Worm (Caenorhabditis elegans) whole organism, L2 larva: Measurements from ENCODE around the gene F19H6.5.

Experiments used
- C34F6.9 ChIP-seq: fragments of 150-350 bp; optimal IDR thresholded peaks from 2 replicates; lab custom pipeline; 2014; ENCODE audit warnings: missing biosample characterization, missing genetic modification characterization
- R02D3.7 ChIP-seq: fragments of 150-350 bp; optimal IDR thresholded peaks from 2 replicates; lab custom pipeline; 2014; ENCODE audit warnings: missing biosample characterization, missing genetic modification characterization
- Y55F3AM.14 ChIP-seq: fragments of 200-800 bp; sonication (Bioruptor generic); optimal IDR thresholded peaks from 2 replicates; lab custom pipeline; 2018; ENCODE audit warnings: mild to moderate bottlenecking, missing genetic modification characterization, missing compliant biosample characterization
- ZK546.5 ChIP-seq: sonication (generic microtip); optimal IDR thresholded peaks from 2 replicates; lab custom pipeline; 2017; ENCODE audit warnings: missing biosample characterization, missing genetic modification characterization
- alr-1 ChIP-seq: fragments of 150-350 bp; optimal IDR thresholded peaks from 2 replicates; lab custom pipeline; 2014; ENCODE audit warnings: missing biosample characterization, missing genetic modification characterization
- ama-1 ChIP-seq: fragments of 150-350 bp; optimal IDR thresholded peaks from 2 replicates; lab custom pipeline; 2018; ENCODE audit warnings: inconsistent platforms
- blmp-1 ChIP-seq: sonication (generic microtip); optimal IDR thresholded peaks from 2 replicates; lab custom pipeline; 2017; ENCODE audit warnings: missing genetic modification characterization, mild to moderate bottlenecking, missing compliant biosample characterization, antibody characterized with exemption, moderate library complexity; ENCODE audit not compliant: insufficient read depth
- ceh-16 ChIP-seq: fragments of 150-350 bp; optimal IDR thresholded peaks from 2 replicates; lab custom pipeline; 2014; ENCODE audit warnings: missing biosample characterization, missing genetic modification characterization
- ceh-82 ChIP-seq: fragments of 150-350 bp; optimal IDR thresholded peaks from 2 replicates; lab custom pipeline; 2014; ENCODE audit warnings: missing biosample characterization, missing genetic modification characterization
- crh-2 ChIP-seq: sonication (generic microtip); optimal IDR thresholded peaks from 2 replicates; lab custom pipeline; 2017; ENCODE audit warnings: missing biosample characterization, missing genetic modification characterization
- dmd-4 ChIP-seq: sonication (generic microtip); optimal IDR thresholded peaks from 2 replicates; lab custom pipeline; 2017; ENCODE audit warnings: missing biosample characterization, missing genetic modification characterization
- egl-27 ChIP-seq: sonication (generic microtip); optimal IDR thresholded peaks from 3 replicates; lab custom pipeline; 2017; ENCODE audit warnings: missing biosample characterization, missing genetic modification reagents, missing genetic modification characterization
- elt-1 ChIP-seq: fragments of 150-350 bp; optimal IDR thresholded peaks from 2 replicates; lab custom pipeline; 2014; ENCODE audit warnings: missing biosample characterization, missing genetic modification characterization
- elt-3 ChIP-seq: sonication (generic microtip); optimal IDR thresholded peaks from 2 replicates; lab custom pipeline; 2017; ENCODE audit warnings: missing biosample characterization, missing genetic modification characterization
- fos-1 ChIP-seq: fragments of 150-350 bp; optimal IDR thresholded peaks from 2 replicates; lab custom pipeline; 2014; ENCODE audit warnings: missing biosample characterization, missing genetic modification characterization
- gmeb-1 ChIP-seq: fragments of 150-350 bp; optimal IDR thresholded peaks from 2 replicates; lab custom pipeline; 2014; ENCODE audit warnings: missing biosample characterization, missing genetic modification characterization
- lin-11 ChIP-seq: fragments of 150-350 bp; sonication (generic microtip); optimal IDR thresholded peaks from 2 replicates; lab custom pipeline; 2014; ENCODE audit warnings: missing biosample characterization, missing genetic modification characterization, inconsistent platforms, mixed read lengths
- lin-13 ChIP-seq: fragments of 150-350 bp; optimal IDR thresholded peaks from 2 replicates; lab custom pipeline; 2014; ENCODE audit warnings: missing biosample characterization, missing genetic modification reagents, missing genetic modification characterization
- lin-39 ChIP-seq: fragments of 150-350 bp; optimal IDR thresholded peaks from 2 replicates; lab custom pipeline; 2014; ENCODE audit warnings: missing biosample characterization, missing genetic modification reagents, missing genetic modification characterization
- lsy-2 ChIP-seq, 2 experiments: fragments of 150-350 bp in 1 of 2; sonication (generic microtip) in 1 of 2; optimal IDR thresholded peaks; 2 replicates each; lab custom pipeline; 2014 to 2017; ENCODE audit warnings: missing biosample characterization in 2 of 2, missing genetic modification characterization in 2 of 2
- mab-5 ChIP-seq: fragments of 150-350 bp; optimal IDR thresholded peaks from 2 replicates; lab custom pipeline; 2014; ENCODE audit warnings: missing biosample characterization, missing genetic modification characterization
- mbf-1 ChIP-seq: sonication (generic microtip); optimal IDR thresholded peaks from 2 replicates; lab custom pipeline; 2017; ENCODE audit warnings: missing biosample characterization, missing genetic modification characterization
- mdl-1 ChIP-seq, 2 experiments: fragments of 150-350 bp in 1 of 2; sonication (generic microtip) in 1 of 2; optimal IDR thresholded peaks; 2 replicates each; lab custom pipeline; 2017; ENCODE audit warnings: missing biosample characterization in 2 of 2, missing genetic modification characterization in 2 of 2
- nhr-11 ChIP-seq: fragments of 150-350 bp; optimal IDR thresholded peaks from 2 replicates; lab custom pipeline; 2014; ENCODE audit warnings: missing biosample characterization, missing genetic modification characterization
- nhr-129 ChIP-seq: fragments of 150-350 bp; optimal IDR thresholded peaks from 2 replicates; lab custom pipeline; 2014; ENCODE audit warnings: missing biosample characterization, missing genetic modification characterization
- nhr-21 ChIP-seq: fragments of 150-350 bp; optimal IDR thresholded peaks from 2 replicates; lab custom pipeline; 2014; ENCODE audit warnings: missing biosample characterization, missing genetic modification characterization
- nhr-23 ChIP-seq: fragments of 150-350 bp; optimal IDR thresholded peaks from 2 replicates; lab custom pipeline; 2014; ENCODE audit warnings: missing biosample characterization, missing genetic modification reagents, missing genetic modification characterization
- nhr-25 ChIP-seq: fragments of 150-350 bp; sonication (generic microtip); optimal IDR thresholded peaks from 3 replicates; lab custom pipeline; 2014; ENCODE audit warnings: missing biosample characterization, missing genetic modification characterization
- nhr-77 ChIP-seq: fragments of 150-350 bp; optimal IDR thresholded peaks from 2 replicates; lab custom pipeline; 2014; ENCODE audit warnings: missing biosample characterization, missing genetic modification characterization
- peb-1 ChIP-seq: fragments of 150-350 bp; optimal IDR thresholded peaks from 2 replicates; lab custom pipeline; 2014; ENCODE audit warnings: missing biosample characterization, missing genetic modification characterization
- sem-4 ChIP-seq: fragments of 150-350 bp; optimal IDR thresholded peaks from 2 replicates; lab custom pipeline; 2014; ENCODE audit warnings: missing biosample characterization, missing genetic modification reagents, missing genetic modification characterization
- skn-1 ChIP-seq: sonication (generic microtip); optimal IDR thresholded peaks from 2 replicates; lab custom pipeline; 2017; ENCODE audit warnings: missing biosample characterization, missing genetic modification characterization
- sma-3 ChIP-seq: sonication (generic microtip); optimal IDR thresholded peaks from 2 replicates; lab custom pipeline; 2016; ENCODE audit warnings: missing genetic modification reagents, missing genetic modification characterization, missing compliant biosample characterization
- sma-9 ChIP-seq, 2 experiments: fragments of 150-350 bp in 1 of 2; sonication (generic microtip) in 1 of 2; optimal IDR thresholded peaks; 2 replicates each; lab custom pipeline; 2014 to 2016; ENCODE audit warnings: missing genetic modification characterization in 2 of 2, mild to moderate bottlenecking in 1 of 2, missing biosample characterization in 1 of 2, missing compliant biosample characterization in 1 of 2, missing genetic modification reagents in 1 of 2, moderate library complexity in 1 of 2
- snpc-4 ChIP-seq: fragments of 150-350 bp; optimal IDR thresholded peaks from 2 replicates; lab custom pipeline; 2014; ENCODE audit warnings: missing biosample characterization, missing genetic modification characterization
- unc-55 ChIP-seq: fragments of 150-350 bp; sonication (generic microtip); optimal IDR thresholded peaks from 3 replicates; lab custom pipeline; 2014; ENCODE audit warnings: missing biosample characterization, missing genetic modification reagents, missing genetic modification characterization
- unc-62 ChIP-seq: fragments of 150-350 bp; optimal IDR thresholded peaks from 2 replicates; lab custom pipeline; 2014; ENCODE audit warnings: missing biosample characterization, missing genetic modification reagents, missing genetic modification characterization
- ztf-11 ChIP-seq: sonication (generic microtip); optimal IDR thresholded peaks from 2 replicates; lab custom pipeline; 2017; ENCODE audit warnings: missing biosample characterization, missing genetic modification characterization

F19H6.5 gene

ce11 chrX:12391380-12391779, 26.7 kb upstream of the F19H6.5 start, which contains the start of gene nekl-3:
TSS of gene nekl-3 (minus strand) at chrX:12391480.
- no peak for TF ChIP-seq dmd-4
- no peak for TF ChIP-seq lin-13 (GFP tag; lab: Kevin White, UChicago)
- TF ChIP-seq C34F6.9 (tag; lab: Kevin White, UChicago), result no peak
- no peak for TF ChIP-seq nhr-11
- TF ChIP-seq sem-4 (tag; lab: Kevin White, UChicago), result no peak
- TF ChIP-seq R02D3.7 (tag; lab: Kevin White, UChicago), result no peak
- TF ChIP-seq lin-11 (tag; lab: Kevin White, UChicago), result no peak
- TF ChIP-seq fos-1 (tag; lab: Kevin White, UChicago), result no peak
- no peak for TF ChIP-seq lsy-2 (tag; optimal IDR thresholded peaks at IDR 0.05; lab: Kevin White, UChicago)
- no peak for TF ChIP-seq sma-3 (GFP tag; lab: Kevin White, UChicago)
- TF ChIP-seq ztf-11 (tag; lab: Kevin White, UChicago), result no peak
- TF ChIP-seq snpc-4 (tag; lab: Kevin White, UChicago), result no peak
- TF ChIP-seq elt-3 (tag; lab: Kevin White, UChicago), result no peak
- no peak for TF ChIP-seq ama-1 (lab: Kevin White, UChicago)
- no peak for TF ChIP-seq alr-1 (tag; lab: Kevin White, UChicago)
- TF ChIP-seq, all 48 proteins: peak for 0

ce11 chrX:12378293-12378692, 13.6 kb upstream of the F19H6.5 start, which contains the start of gene glb-13:
TSS of gene glb-13 (minus strand) at chrX:12378393.
- no peak for TF ChIP-seq skn-1 (tag; lab: Kevin White, UChicago)
- TF ChIP-seq peb-1 (tag; lab: Kevin White, UChicago), result no peak
- no peak for TF ChIP-seq lin-13 (GFP tag; lab: Kevin White, UChicago)
- TF ChIP-seq C34F6.9 (tag; lab: Kevin White, UChicago), result no peak
- TF ChIP-seq lin-39 (tag; lab: Kevin White, UChicago), result no peak
- TF ChIP-seq alr-1 (tag; lab: Kevin White, UChicago), result no peak
- no peak for TF ChIP-seq blmp-1 (tag; lab: Kevin White, UChicago)
- TF ChIP-seq mdl-1 (tag; optimal IDR thresholded peaks at IDR 0.05; lab: Kevin White, UChicago), result no peak
- TF ChIP-seq unc-55, result no peak
- TF ChIP-seq nhr-25, result no peak
- TF ChIP-seq ceh-82, result no peak
- TF ChIP-seq crh-2 (tag; lab: Kevin White, UChicago), result no peak
- no peak for TF ChIP-seq ceh-16 (tag; lab: Kevin White, UChicago)

- TF ChIP-seq unc-62 (GFP tag; lab: Kevin White, UChicago), result no peak
- no peak for TF ChIP-seq elt-1 (tag; lab: Kevin White, UChicago)
- no peak for TF ChIP-seq mbf-1 (tag; lab: Kevin White, UChicago)
- no peak for TF ChIP-seq ceh-82
- no peak for TF ChIP-seq blmp-1 (tag; lab: Kevin White, UChicago)
- no peak for TF ChIP-seq lsy-2 (tag; optimal IDR thresholded peaks at IDR 0.05; lab: Kevin White, UChicago)
- no peak for TF ChIP-seq unc-55
- no peak for TF ChIP-seq nhr-11
- no peak for TF ChIP-seq sma-9 (GFP tag; optimal IDR thresholded peaks at IDR 0.05; lab: Kevin White, UChicago)
- no peak for TF ChIP-seq sma-9 (tag; optimal IDR thresholded peaks at IDR 0.05; lab: Kevin White, UChicago)
- no peak for TF ChIP-seq ZK546.5
- TF ChIP-seq nhr-21 (tag; lab: Kevin White, UChicago), result no peak
- no peak for TF ChIP-seq nhr-25
- TF ChIP-seq nhr-23 (tag; lab: Kevin White, UChicago), result no peak
- no peak for TF ChIP-seq snpc-4 (tag; lab: Kevin White, UChicago)
- no peak for TF ChIP-seq C34F6.9 (tag; lab: Kevin White, UChicago)
Measured at ce11 chrX:12375783-12376182, 11.1 kb upstream of the F19H6.5 start.

- no peak for TF ChIP-seq ztf-11 (tag; lab: Kevin White, UChicago)
- no peak for TF ChIP-seq elt-1 (tag; lab: Kevin White, UChicago)
- no peak for TF ChIP-seq nhr-77 (tag; lab: Kevin White, UChicago)
- no peak for TF ChIP-seq sma-3 (GFP tag; lab: Kevin White, UChicago)
- TF ChIP-seq gmeb-1 (tag; lab: Kevin White, UChicago), result no peak
- TF ChIP-seq lin-39 (tag; lab: Kevin White, UChicago), result no peak
- TF ChIP-seq egl-27, result no peak
- no peak for TF ChIP-seq Y55F3AM.14
- no peak for TF ChIP-seq mab-5 (tag; lab: Kevin White, UChicago)
- no peak for TF ChIP-seq alr-1 (tag; lab: Kevin White, UChicago)
- TF ChIP-seq nhr-129 (tag; lab: Kevin White, UChicago), result no peak
- TF ChIP-seq blmp-1 (tag; lab: Kevin White, UChicago), result no peak
- TF ChIP-seq crh-2 (tag; lab: Kevin White, UChicago), result no peak
- TF ChIP-seq nhr-11, result no peak
- TF ChIP-seq lin-13 (GFP tag; lab: Kevin White, UChicago), result no peak
- TF ChIP-seq, all 48 proteins: peak for 0
Measured at ce11 chrX:12371321-12371720, 6.6 kb upstream of the F19H6.5 start, which contains the start of gene rif-1.2. TSS of gene rif-1.2 (minus strand) at chrX:12371421.
